Fruit fly (Drosophila melanogaster) whole organism, embryonic: ENCODE measurements around the gene CG17264.

Experiments
- Ada2b ChIP-seq: fragments of 200-800 bp; sonication (Bioruptor generic); IDR thresholded peaks from 2 replicates; pipeline ENCODE4 v1.3.6; 2022; ENCODE audit warnings: missing biosample characterization, missing genetic modification characterization
- B-H2 ChIP-seq: fragments of 200-800 bp; sonication (Bioruptor generic); optimal IDR thresholded peaks from 2 replicates; lab custom pipeline; 2018; ENCODE audit warnings: missing biosample characterization, mild to moderate bottlenecking, missing genetic modification characterization
- Bteb2 ChIP-seq: fragments of 200-800 bp; sonication (Bioruptor generic); optimal IDR thresholded peaks from 2 replicates; lab custom pipeline; 2016; ENCODE audit warnings: missing biosample characterization, missing genetic modification characterization
- CG10147 ChIP-seq: fragments of 200-800 bp; sonication (Bioruptor generic); optimal IDR thresholded peaks from 2 replicates; lab custom pipeline; 2019; ENCODE audit warnings: missing biosample characterization, mild to moderate bottlenecking, missing genetic modification characterization, moderate library complexity
- CG12942 ChIP-seq: fragments of 200-800 bp; sonication (Bioruptor generic); optimal IDR thresholded peaks from 3 replicates; lab custom pipeline; 2016; ENCODE audit warnings: missing biosample characterization, missing genetic modification characterization
- CG14860 ChIP-seq: fragments of 200-800 bp; sonication (Bioruptor generic); IDR thresholded peaks from 3 replicates; pipeline ENCODE4 v1.3.6; 2022; ENCODE audit warnings: missing biosample characterization, missing genetic modification characterization; ENCODE audit not compliant: partially characterized antibody
- CG1603 ChIP-seq: fragments of 200-800 bp; sonication (Bioruptor generic); optimal IDR thresholded peaks from 2 replicates; lab custom pipeline; 2019; ENCODE audit warnings: missing biosample characterization, mild to moderate bottlenecking, missing genetic modification characterization, moderate library complexity
- CG16863 ChIP-seq: fragments of 200-800 bp; sonication (Bioruptor generic); optimal IDR thresholded peaks from 3 replicates; lab custom pipeline; 2016; ENCODE audit warnings: missing biosample characterization, missing genetic modification characterization
- CG17328 ChIP-seq: fragments of 200-800 bp; sonication (Bioruptor generic); IDR thresholded peaks from 2 replicates; pipeline ENCODE4 v1.3.6; 2022; ENCODE audit warnings: missing biosample characterization, missing genetic modification characterization
- CG17802 ChIP-seq: fragments of 200-800 bp; sonication (Bioruptor generic); optimal IDR thresholded peaks from 2 replicates; lab custom pipeline; 2018; ENCODE audit warnings: missing biosample characterization, mild to moderate bottlenecking, missing genetic modification characterization, moderate library complexity
- CG1792 ChIP-seq: fragments of 200-800 bp; sonication (Bioruptor generic); optimal IDR thresholded peaks from 2 replicates; lab custom pipeline; 2016; ENCODE audit warnings: missing biosample characterization, missing genetic modification characterization
- CG18599 ChIP-seq: fragments of 200-800 bp; sonication (Bioruptor generic); optimal IDR thresholded peaks from 3 replicates; lab custom pipeline; 2017; ENCODE audit warnings: missing biosample characterization, missing genetic modification characterization, mild to moderate bottlenecking, moderate library complexity, missing genetic modification reagents
- CG18619 ChIP-seq: fragments of 200-800 bp; sonication (Bioruptor generic); optimal IDR thresholded peaks from 3 replicates; lab custom pipeline; 2017; ENCODE audit warnings: missing biosample characterization, mild to moderate bottlenecking, missing genetic modification characterization
- CG32772 ChIP-seq: fragments of 200-800 bp; sonication (Bioruptor generic); IDR thresholded peaks from 2 replicates; pipeline ENCODE4 v1.3.6; 2022; ENCODE audit warnings: missing biosample characterization, missing genetic modification characterization
- CG3407 ChIP-seq: fragments of 200-800 bp; sonication (Bioruptor generic); optimal IDR thresholded peaks from 2 replicates; lab custom pipeline; 2018; ENCODE audit warnings: missing biosample characterization, mild to moderate bottlenecking, missing genetic modification characterization
- CG3847 ChIP-seq: fragments of 200-800 bp; sonication (Bioruptor generic); IDR thresholded peaks from 2 replicates; pipeline ENCODE4 v1.3.6; 2022; ENCODE audit warnings: missing biosample characterization, missing genetic modification characterization
- CG3995 ChIP-seq: fragments of 200-800 bp; sonication (Bioruptor generic); optimal IDR thresholded peaks from 3 replicates; lab custom pipeline; 2016; ENCODE audit warnings: missing biosample characterization, missing genetic modification characterization
- CG42726 ChIP-seq: fragments of 200-800 bp; sonication (Bioruptor generic); IDR thresholded peaks from 2 replicates; pipeline ENCODE4 v1.3.6; 2022; ENCODE audit warnings: missing biosample characterization, missing genetic modification characterization; ENCODE audit not compliant: partially characterized antibody
- CG5180 ChIP-seq: fragments of 200-800 bp; sonication (Bioruptor generic); optimal IDR thresholded peaks from 3 replicates; lab custom pipeline; 2017; ENCODE audit warnings: missing biosample characterization, missing genetic modification characterization, mild to moderate bottlenecking, moderate library complexity, missing genetic modification reagents
- CG7357 ChIP-seq: fragments of 200-800 bp; sonication (Bioruptor generic); IDR thresholded peaks from 3 replicates; pipeline ENCODE4 v1.3.6; 2022; ENCODE audit warnings: missing biosample characterization, missing genetic modification characterization
- CG9797 ChIP-seq: fragments of 200-800 bp; sonication (Bioruptor generic); optimal IDR thresholded peaks from 3 replicates; lab custom pipeline; 2018; ENCODE audit warnings: missing biosample characterization, mild to moderate bottlenecking, missing genetic modification characterization
- Chrac-16 ChIP-seq: fragments of 200-800 bp; sonication (Bioruptor generic); optimal IDR thresholded peaks from 3 replicates; lab custom pipeline; 2016; ENCODE audit warnings: missing biosample characterization, missing genetic modification characterization
- Dll ChIP-seq: fragments of 200-800 bp; sonication (Bioruptor generic); IDR thresholded peaks from 4 replicates; pipeline ENCODE4 v1.3.6; 2022; ENCODE audit warnings: missing biosample characterization, missing genetic modification characterization; ENCODE audit not compliant: partially characterized antibody
- Doc2 ChIP-seq: fragments of 200-800 bp; sonication (Bioruptor generic); IDR thresholded peaks from 2 replicates; pipeline ENCODE4 v1.3.6; 2022; ENCODE audit warnings: missing biosample characterization, missing genetic modification characterization
- E2f2 ChIP-seq: fragments of 200-800 bp; sonication (Bioruptor generic); IDR thresholded peaks from 2 replicates; pipeline ENCODE4 v1.3.6; 2022; ENCODE audit warnings: missing biosample characterization, missing genetic modification characterization
- HLH3B ChIP-seq: fragments of 200-800 bp; sonication (Bioruptor generic); IDR thresholded peaks from 2 replicates; pipeline ENCODE4 v1.3.6; 2022; ENCODE audit warnings: missing biosample characterization, missing genetic modification characterization
- HLH54F ChIP-seq: fragments of 200-800 bp; sonication (Bioruptor generic); optimal IDR thresholded peaks from 3 replicates; lab custom pipeline; 2016; ENCODE audit warnings: missing biosample characterization, missing genetic modification characterization
- HmgZ ChIP-seq: fragments of 200-800 bp; sonication (Bioruptor generic); optimal IDR thresholded peaks from 2 replicates; lab custom pipeline; 2018; ENCODE audit warnings: missing biosample characterization, mild to moderate bottlenecking, missing genetic modification characterization
- MTF-1 ChIP-seq: fragments of 200-800 bp; sonication (Bioruptor generic); optimal IDR thresholded peaks from 2 replicates; lab custom pipeline; 2018; ENCODE audit warnings: missing biosample characterization, mild to moderate bottlenecking, missing genetic modification characterization, borderline replicate concordance
- Meics ChIP-seq: fragments of 200-800 bp; sonication (Bioruptor generic); optimal IDR thresholded peaks from 2 replicates; lab custom pipeline; 2017; ENCODE audit warnings: missing biosample characterization, mild to moderate bottlenecking, missing genetic modification characterization
- Neu2 ChIP-seq: fragments of 200-800 bp; sonication (Bioruptor generic); optimal IDR thresholded peaks from 3 replicates; lab custom pipeline; 2016; ENCODE audit warnings: missing biosample characterization, missing genetic modification characterization, borderline replicate concordance
- NfI ChIP-seq: fragments of 200-800 bp; sonication (Bioruptor generic); optimal IDR thresholded peaks from 3 replicates; lab custom pipeline; 2018; ENCODE audit warnings: missing biosample characterization, mild to moderate bottlenecking, missing genetic modification characterization, moderate library complexity
- bbx ChIP-seq: fragments of 200-800 bp; sonication (Bioruptor generic); IDR thresholded peaks from 2 replicates; pipeline ENCODE4 v1.3.6; 2022; ENCODE audit warnings: missing biosample characterization, missing genetic modification characterization; ENCODE audit not compliant: partially characterized antibody
- btn ChIP-seq: fragments of 200-800 bp; sonication (Bioruptor generic); optimal IDR thresholded peaks from 2 replicates; lab custom pipeline; 2016; ENCODE audit warnings: missing biosample characterization, missing genetic modification characterization
- ci ChIP-seq: fragments of 200-800 bp; sonication (Bioruptor generic); IDR thresholded peaks from 3 replicates; pipeline ENCODE4 v1.3.6; 2022; ENCODE audit warnings: missing biosample characterization, missing genetic modification characterization
- danr ChIP-seq: fragments of 200-800 bp; sonication (Bioruptor generic); IDR thresholded peaks from 2 replicates; pipeline ENCODE4 v1.3.6; 2022; ENCODE audit warnings: missing biosample characterization, missing genetic modification characterization
- dpn ChIP-seq, 2 experiments: fragments of 200-800 bp; sonication (Bioruptor generic); optimal IDR thresholded peaks; 3 replicates each; lab custom pipeline; 2016; ENCODE audit warnings: missing biosample characterization in 2 of 2, missing genetic modification characterization in 2 of 2
- fd102C ChIP-seq: fragments of 200-800 bp; sonication (Bioruptor generic); optimal IDR thresholded peaks from 2 replicates; lab custom pipeline; 2018; ENCODE audit warnings: missing biosample characterization, mild to moderate bottlenecking, missing genetic modification characterization, moderate library complexity
- gcm ChIP-seq: fragments of 200-800 bp; sonication (Bioruptor generic); optimal IDR thresholded peaks from 2 replicates; lab custom pipeline; 2019; ENCODE audit warnings: missing biosample characterization, mild to moderate bottlenecking, missing genetic modification characterization, moderate library complexity
- gsb ChIP-seq: fragments of 200-800 bp; sonication (Bioruptor generic); IDR thresholded peaks from 2 replicates; pipeline ENCODE4 v1.3.6; 2022; ENCODE audit warnings: missing biosample characterization, missing genetic modification characterization
- hbn ChIP-seq: fragments of 200-800 bp; sonication (Bioruptor generic); IDR thresholded peaks from 2 replicates; pipeline ENCODE4 v1.3.6; 2022; ENCODE audit warnings: missing biosample characterization, missing genetic modification characterization; ENCODE audit not compliant: partially characterized antibody
- jing ChIP-seq: fragments of 200-800 bp; sonication (Bioruptor generic); optimal IDR thresholded peaks from 2 replicates; lab custom pipeline; 2018; ENCODE audit warnings: missing biosample characterization, mild to moderate bottlenecking, missing genetic modification characterization
- pum ChIP-seq: fragments of 200-800 bp; sonication (Bioruptor generic); optimal IDR thresholded peaks from 2 replicates; lab custom pipeline; 2016; ENCODE audit warnings: missing biosample characterization, missing genetic modification characterization
- rib ChIP-seq: fragments of 200-800 bp; sonication (Bioruptor generic); IDR thresholded peaks from 2 replicates; pipeline ENCODE4 v1.3.6; 2022; ENCODE audit warnings: missing biosample characterization, missing genetic modification characterization
- scrt ChIP-seq: fragments of 200-800 bp; sonication (Bioruptor generic); optimal IDR thresholded peaks from 2 replicates; lab custom pipeline; 2018; ENCODE audit warnings: missing biosample characterization, mild to moderate bottlenecking, missing genetic modification characterization, moderate library complexity
- sr ChIP-seq: fragments of 200-800 bp; sonication (Bioruptor generic); IDR thresholded peaks from 3 replicates; pipeline ENCODE4 v1.3.6; 2022; ENCODE audit warnings: missing biosample characterization, missing genetic modification characterization
- tio ChIP-seq: fragments of 200-800 bp; sonication (Bioruptor generic); optimal IDR thresholded peaks from 2 replicates; lab custom pipeline; 2017; ENCODE audit warnings: missing biosample characterization, missing genetic modification characterization, inconsistent platforms
- unc-4 ChIP-seq: fragments of 200-800 bp; sonication (Bioruptor generic); IDR thresholded peaks from 2 replicates; pipeline ENCODE4 v1.3.6; 2022; ENCODE audit warnings: missing biosample characterization, missing genetic modification characterization; ENCODE audit not compliant: partially characterized antibody
- vfl ChIP-seq: fragments of 200-800 bp; sonication (Bioruptor generic); optimal IDR thresholded peaks from 2 replicates; lab custom pipeline; 2016; ENCODE audit warnings: missing biosample characterization, missing genetic modification characterization

The CG17264 gene

DNA sequence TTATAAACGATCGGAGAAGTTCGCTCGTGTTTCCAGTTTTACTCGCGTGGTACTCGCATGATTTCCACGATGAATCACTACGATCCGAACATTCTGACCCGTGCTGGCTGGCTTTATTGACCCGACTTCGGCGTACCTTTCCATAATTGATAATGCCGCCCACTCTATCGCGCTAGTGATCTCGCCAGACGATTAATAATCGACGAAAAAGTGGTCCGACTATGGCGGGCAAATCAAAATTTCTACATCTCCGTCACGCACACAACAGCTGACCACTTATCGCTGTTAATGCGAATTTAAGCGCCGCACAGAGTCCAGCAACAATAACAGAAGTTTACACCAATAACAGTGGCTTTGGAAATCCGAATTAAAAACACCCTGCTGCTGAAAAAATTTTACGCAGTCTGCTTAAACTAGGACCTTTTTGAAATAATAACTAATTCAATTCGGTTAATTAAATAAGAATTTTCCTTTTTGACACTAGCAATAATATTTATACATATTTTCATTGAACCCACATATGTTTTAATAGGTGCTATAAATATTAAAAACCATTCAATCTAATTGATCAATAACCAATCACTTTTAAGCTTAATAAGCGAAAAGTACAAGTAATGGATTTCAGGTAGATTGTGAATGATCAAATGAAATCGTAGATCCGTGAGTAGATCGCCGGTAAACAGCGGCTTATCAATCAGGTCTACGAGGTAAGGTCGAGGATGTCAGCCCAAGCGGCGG lies 37.6 kb downstream of the CG17264 start (continued):
- TF ChIP-seq CG5180 (GFP tag; lab: Kevin White, UChicago), result no peak
- no peak for TF ChIP-seq B-H2 (GFP tag; lab: Kevin White, UChicago)
- TF ChIP-seq btn, result no peak
- TF ChIP-seq Neu2 (GFP tag; lab: Kevin White, UChicago), result peak; percentile 45
- no peak for TF ChIP-seq CG17328 (GFP tag; lab: Robert Waterston, UW)
- no peak for TF ChIP-seq vfl
- no peak for TF ChIP-seq CG1603
- TF ChIP-seq gcm (GFP tag; lab: Kevin White, UChicago), result no peak
- TF ChIP-seq HLH54F (GFP tag; lab: Kevin White, UChicago), result peak; percentile 49
- no peak for TF ChIP-seq CG7357 (GFP tag; lab: Robert Waterston, UW)
- TF ChIP-seq Meics (GFP tag; lab: Kevin White, UChicago), result peak; percentile 72
- no peak for TF ChIP-seq Bteb2 (GFP tag; lab: Kevin White, UChicago)
- TF ChIP-seq Dll (GFP tag; lab: Robert Waterston, UW), result peak; percentile 53; the same call in 2 of the 4 replicates
- no peak for TF ChIP-seq rib (GFP tag; lab: Robert Waterston, UW)
- TF ChIP-seq dpn (GFP tag; optimal IDR thresholded peaks at IDR 0.05; lab: Kevin White, UChicago), result peak in 1 of 2 experiments; percentile 19
- TF ChIP-seq CG42726 (GFP tag; lab: Robert Waterston, UW), result no peak
- peak; percentile 60 for TF ChIP-seq CG16863 (GFP tag; lab: Kevin White, UChicago)
- TF ChIP-seq scrt (GFP tag; lab: Kevin White, UChicago), result peak; percentile 6
- peak; percentile 30 for TF ChIP-seq CG12942
- no peak for TF ChIP-seq pum (GFP tag; lab: Kevin White, UChicago)
- TF ChIP-seq NfI, result no peak
- TF ChIP-seq unc-4 (GFP tag; lab: Robert Waterston, UW), result peak; percentile 51
- peak; percentile 62 for TF ChIP-seq CG18599 (GFP tag; lab: Kevin White, UChicago)
- no peak for TF ChIP-seq gsb (GFP tag; lab: Robert Waterston, UW)
- TF ChIP-seq danr (GFP tag; lab: Robert Waterston, UW), result no peak
- TF ChIP-seq E2f2, result peak; percentile 80
- no peak for TF ChIP-seq sr (GFP tag; lab: Robert Waterston, UW)
- no peak for TF ChIP-seq HLH3B
- TF ChIP-seq bbx, result peak; percentile 18; the same call in 1 of the 2 replicates
- TF ChIP-seq CG14860 (GFP tag; lab: Robert Waterston, UW), result no peak
- TF ChIP-seq CG1792, result no peak
- TF ChIP-seq Chrac-16 (GFP tag; lab: Kevin White, UChicago), result peak; percentile 5
- TF ChIP-seq hbn (GFP tag; lab: Robert Waterston, UW), result no peak
- TF ChIP-seq CG3995, result no peak
- no peak for TF ChIP-seq HmgZ (tag; lab: Kevin White, UChicago)
- TF ChIP-seq CG9797 (GFP tag; lab: Kevin White, UChicago), result no peak
- TF ChIP-seq CG18619 (GFP tag; lab: Kevin White, UChicago), result peak; percentile 71
- peak; percentile 55 for TF ChIP-seq tio (GFP tag; lab: Kevin White, UChicago)
- TF ChIP-seq Ada2b (GFP tag; lab: Robert Waterston, UW), result no peak
- peak; percentile 43; the same call in 1 of the 2 replicates for TF ChIP-seq CG3847 (GFP tag; lab: Robert Waterston, UW)
- no peak for TF ChIP-seq ci (GFP tag; lab: Robert Waterston, UW)
- no peak for TF ChIP-seq jing (GFP tag; lab: Kevin White, UChicago)
- no peak for TF ChIP-seq fd102C (GFP tag; lab: Kevin White, UChicago)
- TF ChIP-seq Doc2 (GFP tag; lab: Robert Waterston, UW), result no peak
- no peak for TF ChIP-seq MTF-1 (GFP tag; lab: Kevin White, UChicago)
- TF ChIP-seq CG10147 (GFP tag; lab: Kevin White, UChicago), result no peak
- TF ChIP-seq CG3407 (GFP tag; lab: Kevin White, UChicago), result no peak
- no peak for TF ChIP-seq CG17802 (tag; lab: Kevin White, UChicago)
- TF ChIP-seq CG32772 (GFP tag; lab: Robert Waterston, UW), result no peak
